Worm (Caenorhabditis elegans) whole organism, L3 larva: Measurements from ENCODE around the gene E02H9.7.
"Not testable (repeated sequence)": the region's sequence is repeated elsewhere in the genome, so short reads cannot be mapped to it uniquely, and the experiment has no call there.

Source experiments
- ZK546.5 ChIP-seq: sonication (generic microtip); optimal IDR thresholded peaks from 2 replicates; lab custom pipeline; 2017; ENCODE audit warnings: missing biosample characterization, missing genetic modification characterization
- ama-1 ChIP-seq: fragments of 150-350 bp; optimal IDR thresholded peaks from 2 replicates; lab custom pipeline; 2018
- ceh-16 ChIP-seq: sonication (generic microtip); optimal IDR thresholded peaks from 2 replicates; lab custom pipeline; 2017; ENCODE audit warnings: missing biosample characterization, missing genetic modification characterization
- ceh-28 ChIP-seq: fragments of 150-350 bp; optimal IDR thresholded peaks from 2 replicates; lab custom pipeline; 2014; ENCODE audit warnings: missing biosample characterization, missing genetic modification reagents, missing genetic modification characterization
- ceh-9 ChIP-seq: sonication (generic microtip); optimal IDR thresholded peaks from 2 replicates; lab custom pipeline; 2018; ENCODE audit warnings: missing biosample characterization, missing genetic modification characterization
- elt-1 ChIP-seq: fragments of 150-350 bp; optimal IDR thresholded peaks from 2 replicates; lab custom pipeline; 2014; ENCODE audit warnings: missing biosample characterization, missing genetic modification characterization
- elt-2 ChIP-seq: sonication (generic microtip); optimal IDR thresholded peaks from 2 replicates; lab custom pipeline; 2016; ENCODE audit warnings: missing genetic modification reagents, mild to moderate bottlenecking, missing genetic modification characterization, missing compliant biosample characterization
- fkh-10 ChIP-seq: sonication (generic microtip); optimal IDR thresholded peaks from 2 replicates; lab custom pipeline; 2017; ENCODE audit warnings: missing biosample characterization, missing genetic modification reagents, missing genetic modification characterization
- fos-1 ChIP-seq: fragments of 150-350 bp; optimal IDR thresholded peaks from 2 replicates; lab custom pipeline; 2014; ENCODE audit warnings: missing biosample characterization, missing genetic modification characterization
- hmg-11 ChIP-seq: sonication (generic microtip); optimal IDR thresholded peaks from 2 replicates; lab custom pipeline; 2016; ENCODE audit warnings: missing genetic modification characterization, missing compliant biosample characterization
- jun-1 ChIP-seq: fragments of 150-350 bp; optimal IDR thresholded peaks from 2 replicates; lab custom pipeline; 2014; ENCODE audit warnings: missing biosample characterization, missing genetic modification reagents, missing genetic modification characterization
- lin-15B ChIP-seq: fragments of 150-350 bp; optimal IDR thresholded peaks from 2 replicates; lab custom pipeline; 2014; ENCODE audit warnings: missing biosample characterization, missing genetic modification characterization
- lsy-12 ChIP-seq: sonication (generic microtip); optimal IDR thresholded peaks from 2 replicates; lab custom pipeline; 2016; ENCODE audit warnings: mild to moderate bottlenecking, missing genetic modification characterization, missing compliant biosample characterization
- mdl-1 ChIP-seq: fragments of 150-350 bp; optimal IDR thresholded peaks from 2 replicates; lab custom pipeline; 2014; ENCODE audit warnings: missing biosample characterization, missing genetic modification characterization
- nfya-1 ChIP-seq: sonication (generic microtip); optimal IDR thresholded peaks from 2 replicates; lab custom pipeline; 2017; ENCODE audit warnings: missing genetic modification characterization, mild to moderate bottlenecking, missing compliant biosample characterization, antibody characterized with exemption, moderate library complexity; ENCODE audit not compliant: insufficient read depth
- nhr-11 ChIP-seq: fragments of 150-350 bp; optimal IDR thresholded peaks from 2 replicates; lab custom pipeline; 2014; ENCODE audit warnings: missing biosample characterization, missing genetic modification characterization
- nhr-12 ChIP-seq: fragments of 150-350 bp; optimal IDR thresholded peaks from 2 replicates; lab custom pipeline; 2014; ENCODE audit warnings: missing biosample characterization, missing genetic modification characterization
- nhr-23 ChIP-seq: fragments of 150-350 bp; optimal IDR thresholded peaks from 2 replicates; lab custom pipeline; 2014; ENCODE audit warnings: missing biosample characterization, missing genetic modification reagents, missing genetic modification characterization
- nhr-237 ChIP-seq: fragments of 150-350 bp; optimal IDR thresholded peaks from 2 replicates; lab custom pipeline; 2014; ENCODE audit warnings: missing biosample characterization, missing genetic modification characterization
- nhr-25 ChIP-seq: sonication (generic microtip); optimal IDR thresholded peaks from 2 replicates; lab custom pipeline; 2017; ENCODE audit warnings: missing biosample characterization, missing genetic modification characterization
- nhr-28 ChIP-seq: fragments of 150-350 bp; optimal IDR thresholded peaks from 2 replicates; lab custom pipeline; 2014; ENCODE audit warnings: missing biosample characterization, missing genetic modification characterization
- nhr-43 ChIP-seq: sonication (generic microtip); optimal IDR thresholded peaks from 2 replicates; lab custom pipeline; 2016; ENCODE audit warnings: mild to moderate bottlenecking, missing genetic modification characterization, missing compliant biosample characterization; ENCODE audit not compliant: poor library complexity, severe bottlenecking
- nhr-67 ChIP-seq: fragments of 150-350 bp; optimal IDR thresholded peaks from 2 replicates; lab custom pipeline; 2014; ENCODE audit warnings: missing biosample characterization, missing genetic modification characterization
- nhr-76 ChIP-seq: fragments of 150-350 bp; sonication (generic microtip); optimal IDR thresholded peaks from 5 replicates; lab custom pipeline; 2014; ENCODE audit warnings: missing biosample characterization, missing genetic modification characterization
- nhr-77 ChIP-seq: fragments of 150-350 bp; optimal IDR thresholded peaks from 2 replicates; lab custom pipeline; 2014; ENCODE audit warnings: missing biosample characterization, missing genetic modification characterization
- pha-4 ChIP-seq: fragments of 150-350 bp; optimal IDR thresholded peaks from 2 replicates; lab custom pipeline; 2014; ENCODE audit warnings: missing biosample characterization, missing genetic modification reagents, missing genetic modification characterization
- pqm-1 ChIP-seq: fragments of 150-350 bp; optimal IDR thresholded peaks from 2 replicates; lab custom pipeline; 2017; ENCODE audit warnings: missing biosample characterization, missing genetic modification characterization, inconsistent platforms
- sea-2 ChIP-seq: fragments of 150-350 bp; sonication (generic microtip); optimal IDR thresholded peaks from 4 replicates; lab custom pipeline; 2014; ENCODE audit warnings: missing biosample characterization, missing genetic modification reagents, missing genetic modification characterization
- unc-39 ChIP-seq: sonication (generic microtip); optimal IDR thresholded peaks from 4 replicates; lab custom pipeline; 2017; ENCODE audit warnings: missing biosample characterization, missing genetic modification characterization
- unc-62 ChIP-seq: fragments of 150-350 bp; sonication (generic microtip); optimal IDR thresholded peaks from 4 replicates; lab custom pipeline; 2014; ENCODE audit warnings: missing biosample characterization, missing genetic modification reagents, missing genetic modification characterization
- ztf-11 ChIP-seq: fragments of 150-350 bp; optimal IDR thresholded peaks from 2 replicates; lab custom pipeline; 2014; ENCODE audit warnings: missing biosample characterization, missing genetic modification characterization
- ztf-4 ChIP-seq: fragments of 150-350 bp; optimal IDR thresholded peaks from 2 replicates; lab custom pipeline; 2014; ENCODE audit warnings: missing biosample characterization, missing genetic modification characterization

Gene E02H9.7

DNA sequence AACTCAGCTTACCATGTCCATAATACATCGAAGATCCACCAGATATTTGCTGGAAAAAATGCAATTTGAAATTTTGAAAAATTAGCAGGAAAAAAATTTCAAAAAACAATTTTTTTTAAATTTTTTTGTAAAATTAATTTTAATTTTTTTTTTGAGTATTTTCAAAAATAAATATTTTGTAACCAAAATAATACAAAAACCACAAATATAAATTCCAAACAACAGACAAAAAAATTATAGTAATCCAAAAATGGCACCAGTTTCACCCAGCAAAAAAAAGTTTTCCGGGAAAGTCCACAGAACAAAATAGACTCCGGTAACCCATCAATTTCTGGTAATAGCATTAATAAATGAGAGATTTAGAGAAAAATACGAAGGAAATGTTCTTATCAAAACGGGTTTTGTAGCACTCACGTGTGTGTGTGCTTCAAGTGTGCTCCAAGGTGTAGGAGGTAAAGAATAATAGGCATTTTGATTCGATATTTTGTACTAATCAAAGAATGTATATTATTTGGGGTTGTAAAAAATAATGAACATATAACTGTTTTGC is 9.4 kb upstream of the E02H9.7 start, which contains the start of gene nhr-121:
TSS of gene nhr-121 (minus strand) at position 51 of the 550 bp plus-strand sequence.
- TF ChIP-seq nhr-237 (tag; lab: Kevin White, UChicago) (no peak), ceh-28 (tag; lab: Kevin White, UChicago) (no peak), nhr-43 (no peak), pqm-1 (tag; lab: Kevin White, UChicago) (peak; percentile 97), ama-1 (lab: Kevin White, UChicago) (no peak), jun-1 (peak; percentile 21), nhr-67 (no peak), fkh-10 (GFP tag; lab: Kevin White, UChicago) (no peak), elt-2 (tag; lab: Kevin White, UChicago) (peak; percentile 82), elt-1 (tag; lab: Kevin White, UChicago) (no peak), ztf-11 (no peak), fos-1 (no peak), ztf-4 (tag; lab: Kevin White, UChicago) (no peak), pha-4 (peak; percentile 39)

DNA sequence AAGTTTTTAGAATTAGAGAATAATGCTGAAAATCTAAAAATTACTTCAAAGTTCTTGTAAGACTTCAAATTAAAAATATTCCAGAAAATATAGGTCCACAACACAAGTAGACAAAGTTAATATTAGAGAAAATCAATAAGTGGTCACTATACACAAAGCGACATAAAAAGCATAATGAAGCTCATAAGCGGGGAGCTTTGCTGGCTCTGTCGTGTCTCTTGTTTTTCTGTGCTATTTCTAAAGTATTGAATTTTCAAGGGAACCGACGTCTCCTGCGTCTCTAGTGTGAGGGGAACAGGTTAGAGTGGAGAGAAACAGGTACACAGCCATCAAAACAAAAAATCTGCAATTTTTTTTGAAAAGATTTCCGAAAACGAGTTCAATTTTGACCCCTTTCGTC is 6.9 kb downstream of the E02H9.7 start, which contains the start of gene E02H9.13:
TSS of gene E02H9.13 (minus strand) at position 199 of the 400 bp plus-strand sequence.
- TF ChIP-seq ceh-28 (tag; lab: Kevin White, UChicago) (no peak), ceh-9 (tag; lab: Kevin White, UChicago) (no peak)

DNA sequence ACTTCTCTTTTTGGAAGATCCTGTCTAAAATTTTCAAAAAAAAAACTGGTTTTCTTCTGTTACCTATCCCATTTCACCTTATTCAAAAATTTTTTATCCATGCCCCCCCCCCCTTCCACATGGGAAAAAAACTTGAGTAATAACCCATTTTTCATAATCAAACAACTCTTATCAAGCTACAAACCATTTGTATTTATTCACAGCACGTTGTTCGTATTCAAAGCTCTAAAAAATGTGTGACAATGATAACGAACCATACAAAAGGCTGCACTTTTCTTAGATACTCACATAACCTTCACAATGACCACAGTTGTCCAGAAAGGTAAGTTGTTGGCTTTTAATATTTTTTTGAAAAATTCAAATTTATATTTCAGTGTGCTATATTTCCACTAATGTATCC is 9.7 kb downstream of the E02H9.7 start, which contains the start of gene E02H9.6:
TSS of gene E02H9.6 (plus strand) at position 301 of the 400 bp plus-strand sequence.
- not testable (repeated sequence) for TF ChIP-seq lin-15B; lsy-12 (tag; lab: Kevin White, UChicago); ceh-28 (tag; lab: Kevin White, UChicago)

DNA sequence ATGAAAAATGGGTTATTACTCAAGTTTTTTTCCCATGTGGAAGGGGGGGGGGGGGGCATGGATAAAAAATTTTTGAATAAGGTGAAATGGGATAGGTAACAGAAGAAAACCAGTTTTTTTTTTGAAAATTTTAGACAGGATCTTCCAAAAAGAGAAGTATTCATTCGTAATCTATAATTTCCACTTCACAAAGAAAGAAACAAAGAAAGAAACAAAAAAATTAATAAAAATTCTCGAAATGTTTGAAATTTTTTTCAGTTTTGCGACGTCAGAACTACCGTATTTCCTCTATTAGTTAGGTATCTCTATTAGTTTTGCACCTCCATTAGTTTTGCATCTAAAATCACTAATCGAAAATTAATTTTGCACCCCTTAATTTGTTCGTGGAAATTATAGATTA is 10.1 kb downstream of the E02H9.7 start, which contains the start of gene W04B5.6:
TSS of gene W04B5.6 (minus strand) at position 101 of the 400 bp plus-strand sequence.
- TF ChIP-seq mdl-1 (tag; lab: Kevin White, UChicago); nhr-23; nhr-76 (tag; lab: Kevin White, UChicago): not testable (repeated sequence)

DNA sequence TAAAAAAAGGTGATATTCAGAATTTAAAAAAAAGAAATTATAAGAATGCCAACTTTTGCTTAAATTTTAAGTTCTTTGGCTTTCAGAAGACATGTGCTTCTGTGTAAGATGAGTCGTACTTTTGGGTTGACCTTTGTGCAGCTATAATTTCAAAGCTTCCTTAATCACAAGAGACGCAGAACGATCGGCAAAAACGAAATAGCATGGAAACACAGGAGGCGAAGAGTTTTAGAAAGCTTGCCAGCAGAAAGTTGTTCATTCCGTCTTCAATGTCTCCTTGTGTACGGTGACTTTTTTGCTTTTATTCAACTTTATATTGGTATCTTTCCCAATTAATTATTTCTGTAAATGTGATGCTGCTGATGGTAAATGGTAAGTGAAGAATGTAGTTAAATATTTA is 12.5 kb downstream of the E02H9.7 start:
- no peak for TF ChIP-seq mdl-1 (tag; lab: Kevin White, UChicago)
- TF ChIP-seq ama-1 (lab: Kevin White, UChicago), result no peak
- TF ChIP-seq ceh-16 (tag; lab: Kevin White, UChicago), result no peak
- no peak for TF ChIP-seq ceh-28 (tag; lab: Kevin White, UChicago)
- no peak for TF ChIP-seq nfya-1
- no peak for TF ChIP-seq elt-2 (tag; lab: Kevin White, UChicago)
- TF ChIP-seq unc-39 (tag; lab: Kevin White, UChicago), result no peak
- no peak for TF ChIP-seq nhr-11 (tag; lab: Kevin White, UChicago)
- no peak for TF ChIP-seq nhr-25 (tag; lab: Kevin White, UChicago)
- no peak for TF ChIP-seq nhr-43
- no peak for TF ChIP-seq sea-2

DNA sequence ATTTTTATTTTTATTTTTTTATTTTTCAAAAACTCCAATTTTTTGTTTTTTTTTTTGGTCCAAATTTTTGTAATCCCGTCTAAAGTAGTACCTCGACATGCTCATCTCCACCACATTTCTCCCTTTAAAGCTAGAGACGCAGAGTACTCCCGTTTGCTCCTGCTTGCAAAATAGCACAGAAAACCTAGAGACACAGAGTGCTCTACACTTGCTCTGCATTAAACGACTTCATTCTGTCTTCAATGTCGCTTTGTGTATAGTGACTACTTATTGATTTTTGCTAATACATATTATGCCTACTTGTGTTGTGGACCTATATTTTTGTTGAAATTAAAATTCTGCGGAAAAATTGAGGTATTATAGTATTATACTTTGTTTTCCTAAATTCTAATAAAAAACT is 19.4 kb downstream of the E02H9.7 start, which contains the start of gene W04B5.8:
TSS of gene W04B5.8 (plus strand) at position 195 of the 400 bp plus-strand sequence.
- TF ChIP-seq ceh-28 (tag; lab: Kevin White, UChicago), result peak; percentile 5
- peak; percentile 19 for TF ChIP-seq nfya-1
- no peak for TF ChIP-seq lin-15B
- TF ChIP-seq pqm-1 (tag; lab: Kevin White, UChicago), result no peak
- TF ChIP-seq nhr-77 (tag; lab: Kevin White, UChicago), result no peak
- TF ChIP-seq nhr-12, result no peak
- TF ChIP-seq ztf-4 (tag; lab: Kevin White, UChicago), result no peak
- peak; percentile 48 for TF ChIP-seq hmg-11
- TF ChIP-seq, all 47 proteins: peak for 3

DNA sequence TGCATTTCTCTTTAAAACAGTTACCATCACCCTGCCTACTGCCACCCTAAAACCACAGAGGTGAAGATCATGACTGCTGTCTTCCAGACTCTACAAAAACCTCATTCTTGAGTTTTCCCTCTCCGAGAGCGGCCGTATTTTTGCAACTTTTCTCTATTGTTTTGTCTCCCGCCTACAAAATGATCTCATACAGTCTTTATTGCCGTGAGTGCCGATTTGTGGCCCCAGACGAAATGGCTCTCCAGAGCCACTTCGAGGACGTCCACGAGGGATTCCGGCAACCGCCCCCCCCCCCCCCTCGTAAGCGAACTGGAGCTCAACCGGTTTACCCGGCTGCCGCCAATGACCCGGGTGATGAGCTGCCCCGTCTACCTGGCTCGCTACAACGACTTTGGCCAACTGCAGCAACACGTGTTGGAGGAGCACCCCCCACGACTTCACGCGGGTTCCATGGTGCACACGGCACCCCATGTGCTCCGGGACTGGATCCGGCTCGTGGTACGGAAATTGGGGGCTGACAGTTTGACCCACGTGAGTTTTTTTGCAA is 20.6 kb downstream of the E02H9.7 start:
- TF ChIP-seq nhr-28 (tag; lab: Kevin White, UChicago), result no peak
- no peak for TF ChIP-seq ZK546.5 (tag; lab: Kevin White, UChicago)
- no peak for TF ChIP-seq fos-1
- TF ChIP-seq unc-62 (GFP tag; lab: Kevin White, UChicago), result no peak
- TF ChIP-seq nhr-67, result no peak
- TF ChIP-seq pqm-1 (tag; lab: Kevin White, UChicago), result no peak
- no peak for TF ChIP-seq jun-1
- no peak for TF ChIP-seq nhr-11 (tag; lab: Kevin White, UChicago)
